Worm (Caenorhabditis elegans): ENCODE data around the gene far-2.

DNA sequence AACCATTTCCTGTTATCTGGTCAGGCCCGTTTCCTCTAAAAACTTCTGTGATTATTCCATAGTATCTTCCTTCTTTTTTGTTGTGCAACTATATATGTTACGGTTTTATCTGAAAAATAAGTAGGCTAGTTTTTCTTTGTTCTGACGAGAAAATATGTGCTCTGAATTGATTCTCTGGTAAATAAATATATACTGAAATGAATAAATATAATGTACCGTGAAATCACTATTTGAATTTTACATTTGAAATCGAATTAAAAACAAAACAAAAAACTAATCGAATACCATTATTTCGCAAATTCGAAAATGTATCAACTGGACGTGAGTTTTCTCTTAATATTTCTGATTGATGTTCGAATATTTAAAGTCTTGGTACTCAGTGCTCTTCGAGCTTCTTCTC lies 49.0 kb downstream of the far-2 start, which contains the start of gene ZK512.10:
- TF ChIP-seq akir-1 (GFP tag; optimal IDR thresholded peaks at IDR 0.05) (no peak), snpc-4 (GFP tag; optimal IDR thresholded peaks at IDR 0.05) (no peak), snpc-4 (tag; optimal IDR thresholded peaks at IDR 0.05) (no peak), pbrm-1 (GFP tag; IDR thresholded peaks at IDR 0.05) (no peak), K12H6.12 (tag; optimal IDR thresholded peaks at IDR 0.05) (no peak)

All from whole organism, young adult.